Worm (Caenorhabditis elegans): ENCODE data around the gene F25B5.6.

ce11 chrIII:5925724-5926123, 22.8 kb downstream of the F25B5.6 start, which contains the start of the genes dnc-2 and bcl-7:
- no peak for TF ChIP-seq ZK546.5 (tag; optimal IDR thresholded peaks at IDR 0.05)
- TF ChIP-seq lin-1 (GFP tag; IDR thresholded peaks at IDR 0.05), result no peak
- TF ChIP-seq lsy-2 (tag; optimal IDR thresholded peaks at IDR 0.05), result peak in 1 of 2 experiments; percentile 84
- TF ChIP-seq nhr-11 (tag; optimal IDR thresholded peaks at IDR 0.05), result no peak
- TF ChIP-seq lin-15B (tag; optimal IDR thresholded peaks at IDR 0.05), result no peak
- TF ChIP-seq nhr-111 (GFP tag; optimal IDR thresholded peaks at IDR 0.05), result no peak
